In the genomic region with DNA sequence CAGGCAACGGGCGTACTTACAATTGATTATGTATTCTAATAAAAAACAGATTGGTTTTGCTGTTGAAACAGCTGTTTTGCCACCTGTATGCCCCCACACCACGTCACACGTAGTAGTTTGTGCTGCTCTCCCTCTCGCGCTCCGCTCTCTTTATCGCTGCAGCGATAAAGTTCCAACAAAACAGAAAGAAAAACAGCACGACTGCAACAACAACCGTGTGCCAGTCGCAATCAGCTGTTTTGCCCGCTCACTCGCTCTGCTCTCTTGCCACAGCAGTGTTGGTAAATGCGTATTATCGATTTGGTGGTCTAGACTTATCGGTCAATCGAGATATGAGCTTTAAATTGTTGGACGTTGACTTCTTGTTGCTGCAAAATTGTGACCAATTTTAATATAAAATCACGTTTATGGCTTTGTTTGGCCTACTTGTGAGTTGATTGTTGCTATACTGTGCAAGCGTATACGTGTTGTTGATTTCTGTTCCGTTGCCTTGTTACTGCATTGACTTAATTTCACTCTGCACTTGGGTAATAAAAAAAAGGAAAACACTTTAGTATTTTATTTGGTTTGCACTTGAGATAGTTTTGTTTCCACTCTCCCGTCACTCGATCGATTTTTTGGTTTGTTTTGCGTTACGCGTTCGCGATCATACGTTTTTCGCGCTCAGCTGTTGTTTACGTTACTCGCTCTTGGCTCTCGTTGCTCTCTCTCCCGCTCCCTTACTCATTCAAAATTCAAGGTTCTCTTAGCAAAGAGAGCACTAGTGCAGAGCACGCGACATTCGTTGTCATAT, we compare ENCODE assay signal across 1 fruit fly cellular context.
TF ChIP-seq lines count a peak whose summit lies in the region.

No protein-coding gene starts in this region.

TF ChIP-seq in whole organism, embryonic, 481 proteins besides CTCF, POLR2A, EP300 and RAD21 (continued from another document):
- TF ChIP-seq MESR4 (GFP tag; optimal IDR thresholded peaks at IDR 0.05; lab: Kevin White, UChicago) (peak; percentile 11), BtbVII (GFP tag; optimal IDR thresholded peaks at IDR 0.05; lab: Kevin White, UChicago) (peak; percentile 10), gem (tag; optimal IDR thresholded peaks at IDR 0.05; lab: Kevin White, UChicago) (peak; percentile 40), btn (GFP tag; optimal IDR thresholded peaks at IDR 0.05; lab: Kevin White, UChicago) (no peak), CG13624 (GFP tag; optimal IDR thresholded peaks at IDR 0.05; lab: Kevin White, UChicago) (peak; percentile 49), Bteb2 (GFP tag; optimal IDR thresholded peaks at IDR 0.05; lab: Kevin White, UChicago) (peak; percentile 46), CG31224 (GFP tag; IDR thresholded peaks at IDR 0.05; lab: Robert Waterston, UW) (no peak), CG2116 (GFP tag; optimal IDR thresholded peaks at IDR 0.05; lab: Kevin White, UChicago) (peak; percentile 61), CkIIα-i1 (GFP tag; IDR thresholded peaks at IDR 0.05; lab: Robert Waterston, UW) (no peak), CG7987 (GFP tag; optimal IDR thresholded peaks at IDR 0.05; lab: Kevin White, UChicago) (no peak), psq (GFP tag; optimal IDR thresholded peaks at IDR 0.05; lab: Kevin White, UChicago) (no peak), Six4 (GFP tag; optimal IDR thresholded peaks at IDR 0.05; lab: Kevin White, UChicago) (peak; percentile 13)
